Worm (Caenorhabditis elegans) whole organism, late embryonic: Measurements from ENCODE around the gene aak-1.

Source experiments
- C08G9.2 ChIP-seq: sonication (generic microtip); optimal IDR thresholded peaks from 2 replicates; lab custom pipeline; 2016; ENCODE audit warnings: mild to moderate bottlenecking, missing genetic modification characterization, moderate library complexity, missing compliant biosample characterization
- K02D7.2 ChIP-seq: sonication (generic microtip); optimal IDR thresholded peaks from 2 replicates; lab custom pipeline; 2017; ENCODE audit warnings: mild to moderate bottlenecking, missing genetic modification characterization, missing compliant biosample characterization
- K09A11.1 ChIP-seq: sonication (generic microtip); optimal IDR thresholded peaks from 2 replicates; lab custom pipeline; 2017; ENCODE audit warnings: antibody characterized with exemption, mild to moderate bottlenecking, missing genetic modification characterization, missing compliant biosample characterization; ENCODE audit not compliant: insufficient read depth
- T23F11.4 ChIP-seq: fragments of 200-800 bp; sonication (Bioruptor generic); optimal IDR thresholded peaks from 2 replicates; lab custom pipeline; 2018; ENCODE audit warnings: mild to moderate bottlenecking, missing genetic modification characterization, missing compliant biosample characterization
- ahr-1 ChIP-seq: sonication (generic microtip); optimal IDR thresholded peaks from 2 replicates; lab custom pipeline; 2016; ENCODE audit warnings: missing genetic modification characterization, missing compliant biosample characterization
- ama-1 ChIP-seq: fragments of 150-350 bp; optimal IDR thresholded peaks from 2 replicates; lab custom pipeline; 2014
- ceh-14 ChIP-seq: sonication (generic microtip); optimal IDR thresholded peaks from 2 replicates; lab custom pipeline; 2016; ENCODE audit warnings: missing genotype, missing genetic modification characterization, missing compliant biosample characterization
- ceh-19 ChIP-seq: fragments of 200-800 bp; sonication (Bioruptor generic); optimal IDR thresholded peaks from 2 replicates; lab custom pipeline; 2018; ENCODE audit warnings: mild to moderate bottlenecking, missing genetic modification characterization, missing compliant biosample characterization
- ceh-2 ChIP-seq: sonication (generic microtip); optimal IDR thresholded peaks from 2 replicates; lab custom pipeline; 2016; ENCODE audit warnings: missing genotype, missing genetic modification characterization, missing compliant biosample characterization
- ceh-22 ChIP-seq: sonication (generic microtip); optimal IDR thresholded peaks from 2 replicates; lab custom pipeline; 2017; ENCODE audit warnings: missing biosample characterization, missing genetic modification characterization
- ceh-24 ChIP-seq: sonication (generic microtip); optimal IDR thresholded peaks from 2 replicates; lab custom pipeline; 2016; ENCODE audit warnings: mild to moderate bottlenecking, missing genetic modification characterization, missing compliant biosample characterization
- ceh-30 ChIP-seq: fragments of 150-350 bp; optimal IDR thresholded peaks from 2 replicates; lab custom pipeline; 2014; ENCODE audit warnings: missing biosample characterization, missing genetic modification characterization
- ceh-31 ChIP-seq: sonication (generic microtip); optimal IDR thresholded peaks from 2 replicates; lab custom pipeline; 2016; ENCODE audit warnings: missing genetic modification characterization, missing compliant biosample characterization
- ceh-34 ChIP-seq: sonication (generic microtip); optimal IDR thresholded peaks from 2 replicates; lab custom pipeline; 2016; ENCODE audit warnings: mild to moderate bottlenecking, missing genetic modification characterization, missing compliant biosample characterization
- ceh-45 ChIP-seq: fragments of 200-800 bp; sonication (Bioruptor generic); IDR thresholded peaks from 2 replicates; pipeline ENCODE4 v1.3.6; 2022; ENCODE audit warnings: missing genetic modification reagents, missing genetic modification characterization, missing compliant biosample characterization
- ceh-48 ChIP-seq: sonication (generic microtip); optimal IDR thresholded peaks from 2 replicates; lab custom pipeline; 2016; ENCODE audit warnings: missing genetic modification characterization, inconsistent platforms, missing compliant biosample characterization
- ceh-9 ChIP-seq: sonication (generic microtip); optimal IDR thresholded peaks from 2 replicates; lab custom pipeline; 2016; ENCODE audit warnings: mild to moderate bottlenecking, missing genetic modification characterization, inconsistent platforms, missing compliant biosample characterization
- che-1 ChIP-seq: sonication (generic microtip); optimal IDR thresholded peaks from 2 replicates; lab custom pipeline; 2016; ENCODE audit warnings: mild to moderate bottlenecking, missing genetic modification characterization, missing compliant biosample characterization
- dve-1 ChIP-seq: sonication (generic microtip); optimal IDR thresholded peaks from 2 replicates; lab custom pipeline; 2017; ENCODE audit warnings: antibody characterized with exemption, mild to moderate bottlenecking, missing genetic modification characterization, missing compliant biosample characterization
- elt-4 ChIP-seq: sonication (generic microtip); optimal IDR thresholded peaks from 2 replicates; lab custom pipeline; 2016; ENCODE audit warnings: missing genetic modification characterization, missing compliant biosample characterization
- ets-4 ChIP-seq: sonication (generic microtip); optimal IDR thresholded peaks from 2 replicates; lab custom pipeline; 2016; ENCODE audit warnings: missing genetic modification characterization, missing compliant biosample characterization
- eyg-1 ChIP-seq: sonication (generic microtip); optimal IDR thresholded peaks from 2 replicates; lab custom pipeline; 2016; ENCODE audit warnings: missing genotype, missing genetic modification characterization, missing compliant biosample characterization
- fkh-10 ChIP-seq: fragments of 150-350 bp; optimal IDR thresholded peaks from 2 replicates; lab custom pipeline; 2014; ENCODE audit warnings: missing biosample characterization, missing genetic modification reagents, missing genetic modification characterization
- fkh-6 ChIP-seq: sonication (generic microtip); optimal IDR thresholded peaks from 2 replicates; lab custom pipeline; 2016; ENCODE audit warnings: missing genetic modification characterization, missing compliant biosample characterization
- gmeb-2 ChIP-seq: sonication (generic microtip); optimal IDR thresholded peaks from 2 replicates; lab custom pipeline; 2016; ENCODE audit warnings: missing genetic modification characterization, inconsistent platforms, missing compliant biosample characterization
- hlh-13 ChIP-seq: fragments of 200-800 bp; sonication (Bioruptor generic); optimal IDR thresholded peaks from 2 replicates; lab custom pipeline; 2018; ENCODE audit warnings: mild to moderate bottlenecking, missing genetic modification characterization, missing compliant biosample characterization
- hlh-15 ChIP-seq: sonication (generic microtip); optimal IDR thresholded peaks from 2 replicates; lab custom pipeline; 2016; ENCODE audit warnings: missing genetic modification characterization, missing compliant biosample characterization
- hlh-30 ChIP-seq: sonication (generic microtip); optimal IDR thresholded peaks from 2 replicates; lab custom pipeline; 2017; ENCODE audit warnings: antibody characterized with exemption, missing genetic modification characterization, missing compliant biosample characterization; ENCODE audit not compliant: insufficient read depth
- hlh-6 ChIP-seq: sonication (generic microtip); optimal IDR thresholded peaks from 2 replicates; lab custom pipeline; 2016; ENCODE audit warnings: missing genotype, missing genetic modification characterization, missing compliant biosample characterization
- lim-6 ChIP-seq: sonication (generic microtip); optimal IDR thresholded peaks from 2 replicates; lab custom pipeline; 2016; ENCODE audit warnings: missing genetic modification characterization, missing compliant biosample characterization
- lin-11 ChIP-seq: fragments of 200-800 bp; sonication (Bioruptor generic); optimal IDR thresholded peaks from 2 replicates; lab custom pipeline; 2018; ENCODE audit warnings: mild to moderate bottlenecking, missing genetic modification characterization, missing compliant biosample characterization
- madf-2 ChIP-seq: sonication (generic microtip); optimal IDR thresholded peaks from 2 replicates; lab custom pipeline; 2017; ENCODE audit warnings: missing genetic modification characterization, missing compliant biosample characterization
- mec-3 ChIP-seq: sonication (generic microtip); optimal IDR thresholded peaks from 2 replicates; lab custom pipeline; 2016; ENCODE audit warnings: borderline replicate concordance, missing genetic modification characterization, missing compliant biosample characterization
- nfya-1 ChIP-seq: sonication (generic microtip); optimal IDR thresholded peaks from 2 replicates; lab custom pipeline; 2017; ENCODE audit warnings: missing genetic modification characterization, mild to moderate bottlenecking, missing compliant biosample characterization, antibody characterized with exemption, moderate library complexity
- npax-4 ChIP-seq: sonication (generic microtip); optimal IDR thresholded peaks from 2 replicates; lab custom pipeline; 2016; ENCODE audit warnings: missing genetic modification characterization, missing compliant biosample characterization
- odd-2 ChIP-seq: sonication (generic microtip); optimal IDR thresholded peaks from 2 replicates; lab custom pipeline; 2017; ENCODE audit warnings: antibody characterized with exemption, mild to moderate bottlenecking, missing genetic modification characterization, missing compliant biosample characterization
- pag-3 ChIP-seq: sonication (generic microtip); optimal IDR thresholded peaks from 2 replicates; lab custom pipeline; 2016; ENCODE audit warnings: missing compliant biosample characterization, missing genetic modification characterization, borderline replicate concordance
- pat-9 ChIP-seq: fragments of 200-800 bp; sonication (Bioruptor generic); optimal IDR thresholded peaks from 2 replicates; lab custom pipeline; 2018; ENCODE audit warnings: mild to moderate bottlenecking, missing genetic modification characterization, moderate library complexity, missing compliant biosample characterization
- pax-1 ChIP-seq: fragments of 150-350 bp; optimal IDR thresholded peaks from 2 replicates; lab custom pipeline; 2014; ENCODE audit warnings: missing biosample characterization, missing genetic modification characterization
- pha-2 ChIP-seq: sonication (generic microtip); optimal IDR thresholded peaks from 2 replicates; lab custom pipeline; 2017; ENCODE audit warnings: mild to moderate bottlenecking, missing genetic modification characterization, missing compliant biosample characterization
- pha-4 ChIP-seq: fragments of 150-350 bp; optimal IDR thresholded peaks from 2 replicates; lab custom pipeline; 2018; ENCODE audit warnings: missing biosample characterization, missing genetic modification reagents, missing genetic modification characterization
- pqm-1 ChIP-seq: sonication (generic microtip); optimal IDR thresholded peaks from 2 replicates; lab custom pipeline; 2016; ENCODE audit warnings: missing genetic modification characterization, missing compliant biosample characterization
- pros-1 ChIP-seq: fragments of 150-350 bp; optimal IDR thresholded peaks from 2 replicates; lab custom pipeline; 2014; ENCODE audit warnings: missing biosample characterization, missing genetic modification reagents, missing genetic modification characterization
- ref-2 ChIP-seq: sonication (generic microtip); optimal IDR thresholded peaks from 2 replicates; lab custom pipeline; 2016; ENCODE audit warnings: missing genetic modification characterization, missing compliant biosample characterization
- sdc-2 ChIP-seq: sonication (generic microtip); optimal IDR thresholded peaks from 2 replicates; lab custom pipeline; 2016; ENCODE audit warnings: missing genotype, missing genetic modification characterization, missing compliant biosample characterization
- sox-2 ChIP-seq: fragments of 200-800 bp; sonication (Bioruptor generic); IDR thresholded peaks from 2 replicates; pipeline ENCODE4 v1.3.6; 2022; ENCODE audit warnings: missing genetic modification reagents, missing genetic modification characterization, missing compliant biosample characterization
- sox-4 ChIP-seq: sonication (generic microtip); optimal IDR thresholded peaks from 2 replicates; lab custom pipeline; 2017; ENCODE audit warnings: mild to moderate bottlenecking, missing genetic modification characterization, inconsistent platforms, missing compliant biosample characterization
- syd-9 ChIP-seq: sonication (generic microtip); optimal IDR thresholded peaks from 2 replicates; lab custom pipeline; 2016; ENCODE audit warnings: mild to moderate bottlenecking, missing genetic modification characterization, moderate library complexity, missing compliant biosample characterization
- tbx-2 ChIP-seq: sonication (generic microtip); optimal IDR thresholded peaks from 2 replicates; lab custom pipeline; 2016; ENCODE audit warnings: missing genetic modification characterization, missing compliant biosample characterization
- ttx-3 ChIP-seq: sonication (generic microtip); optimal IDR thresholded peaks from 2 replicates; lab custom pipeline; 2016; ENCODE audit warnings: missing genetic modification reagents, missing genetic modification characterization, missing compliant biosample characterization
- unc-3 ChIP-seq, 2 experiments: fragments of 200-800 bp in 1 of 2; sonication (Bioruptor generic) in 1 of 2; sonication (generic microtip) in 1 of 2; conservative IDR thresholded peaks in 1 of 2; optimal IDR thresholded peaks in 1 of 2; 2 replicates each; pipeline versions ENCODE4 v1.3.6 to Lab custom; 2016 to 2022; ENCODE audit warnings: missing compliant biosample characterization in 2 of 2, missing genetic modification characterization in 2 of 2, missing genetic modification reagents in 1 of 2
- ztf-16 ChIP-seq: sonication (generic microtip); optimal IDR thresholded peaks from 2 replicates; lab custom pipeline; 2017; ENCODE audit warnings: missing genetic modification characterization, missing compliant biosample characterization

aak-1 gene

DNA sequence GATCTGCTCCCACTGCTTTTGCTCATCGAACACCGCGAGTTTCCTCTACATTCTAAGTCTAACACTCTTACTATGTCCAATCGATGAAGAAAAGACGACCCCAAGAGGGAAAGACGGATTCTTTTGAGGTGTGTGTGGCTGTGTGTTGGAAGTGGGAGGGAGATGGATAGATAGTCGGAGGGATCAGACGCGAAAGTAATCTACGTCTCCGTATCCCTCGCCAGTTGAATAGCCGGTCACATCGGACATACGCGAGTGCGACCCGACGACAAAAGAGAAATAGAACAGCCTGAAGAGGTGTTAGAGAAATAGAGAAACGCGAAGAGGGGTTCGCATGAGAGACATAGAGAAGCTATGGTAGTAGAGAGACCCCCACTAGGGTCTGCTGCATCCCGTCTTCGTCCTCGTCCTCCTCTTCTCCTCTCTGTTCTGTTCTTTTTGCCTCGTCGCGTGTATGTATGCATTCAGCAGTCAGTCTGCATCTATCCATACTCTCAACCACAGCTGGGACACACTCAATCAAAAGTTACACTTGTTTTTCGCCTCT lies 34.8 kb upstream of the aak-1 start:
- TF ChIP-seq hlh-6 (tag; lab: Kevin White, UChicago): peak; percentile 28
- TF ChIP-seq ceh-34 (tag; lab: Kevin White, UChicago): peak; percentile 93
- no peak for TF ChIP-seq T23F11.4
- no peak for TF ChIP-seq ttx-3
- no peak for TF ChIP-seq K02D7.2 (tag; lab: Kevin White, UChicago)
- TF ChIP-seq ahr-1: no peak
- peak; percentile 10 for TF ChIP-seq che-1
- no peak for TF ChIP-seq mec-3 (tag; lab: Kevin White, UChicago)
- no peak for TF ChIP-seq ceh-45 (GFP tag; lab: Robert Waterston, UW)
- peak; percentile 60 for TF ChIP-seq ceh-30 (tag; lab: Kevin White, UChicago)
- TF ChIP-seq gmeb-2 (tag; lab: Kevin White, UChicago): no peak
- no peak for TF ChIP-seq elt-4
- no peak for TF ChIP-seq sox-4 (tag; lab: Kevin White, UChicago)
- no peak for TF ChIP-seq fkh-6
- TF ChIP-seq ceh-48 (tag; lab: Kevin White, UChicago): peak; percentile 67
- TF ChIP-seq nfya-1 (tag; lab: Kevin White, UChicago): peak; percentile 96
- TF ChIP-seq lim-6 (tag; lab: Kevin White, UChicago): peak; percentile 3
- TF ChIP-seq ceh-22: no peak
- TF ChIP-seq fkh-10 (GFP tag; lab: Kevin White, UChicago): no peak
- TF ChIP-seq hlh-30 (tag; lab: Kevin White, UChicago): peak; percentile 80
- peak; percentile 33 for TF ChIP-seq K09A11.1 (tag; lab: Kevin White, UChicago)
- no peak for TF ChIP-seq ztf-16 (tag; lab: Kevin White, UChicago)
- TF ChIP-seq lin-11: no peak
- TF ChIP-seq pha-4: no peak
- peak; percentile 54 for TF ChIP-seq ceh-2 (tag; lab: Kevin White, UChicago)
- TF ChIP-seq madf-2 (tag; lab: Kevin White, UChicago): peak; percentile 9
- no peak for TF ChIP-seq ama-1 (lab: Kevin White, UChicago)
- peak; percentile 90 for TF ChIP-seq dve-1 (tag; lab: Kevin White, UChicago)
- TF ChIP-seq syd-9 (tag; lab: Kevin White, UChicago): peak; percentile 73
- TF ChIP-seq sox-2 (GFP tag; lab: Robert Waterston, UW): peak; percentile 75
- peak; percentile 10 for TF ChIP-seq sdc-2 (tag; lab: Kevin White, UChicago)
- peak; percentile 87 for TF ChIP-seq ref-2 (tag; lab: Kevin White, UChicago)
- TF ChIP-seq pros-1 (tag; lab: Kevin White, UChicago): peak; percentile 93
- no peak for TF ChIP-seq ceh-19 (GFP tag; lab: Kevin White, UChicago)
- peak; percentile 60 for TF ChIP-seq C08G9.2
- peak; percentile 92 for TF ChIP-seq ceh-31 (tag; lab: Kevin White, UChicago)
- no peak for TF ChIP-seq hlh-13
- no peak for TF ChIP-seq pat-9 (tag; lab: Kevin White, UChicago)
- TF ChIP-seq pax-1 (tag; lab: Kevin White, UChicago): no peak
- TF ChIP-seq ets-4 (tag; lab: Kevin White, UChicago): peak; percentile 25
- no peak for TF ChIP-seq eyg-1 (tag; lab: Kevin White, UChicago)
- no peak for TF ChIP-seq pag-3 (tag; lab: Kevin White, UChicago)
- no peak for TF ChIP-seq ceh-9 (tag; lab: Kevin White, UChicago)
- no peak for TF ChIP-seq hlh-15
- peak; percentile 75 for TF ChIP-seq ceh-14 (tag; lab: Kevin White, UChicago)
- no peak for TF ChIP-seq npax-4 (tag; lab: Kevin White, UChicago)
- TF ChIP-seq odd-2: no peak
- TF ChIP-seq pqm-1 (tag; lab: Kevin White, UChicago): no peak
- peak; percentile 95 for TF ChIP-seq tbx-2 (tag; lab: Kevin White, UChicago)
- TF ChIP-seq unc-3 (GFP tag; conservative IDR thresholded peaks at IDR 0.05; lab: Robert Waterston, UW): no peak
- TF ChIP-seq unc-3 (tag; optimal IDR thresholded peaks at IDR 0.05; lab: Kevin White, UChicago): peak; percentile 17
- TF ChIP-seq ceh-24: no peak
- TF ChIP-seq pha-2 (tag; lab: Kevin White, UChicago): no peak
